Fruit fly (Drosophila melanogaster): ENCODE measurements around the gene frc.

frc gene

DNA sequence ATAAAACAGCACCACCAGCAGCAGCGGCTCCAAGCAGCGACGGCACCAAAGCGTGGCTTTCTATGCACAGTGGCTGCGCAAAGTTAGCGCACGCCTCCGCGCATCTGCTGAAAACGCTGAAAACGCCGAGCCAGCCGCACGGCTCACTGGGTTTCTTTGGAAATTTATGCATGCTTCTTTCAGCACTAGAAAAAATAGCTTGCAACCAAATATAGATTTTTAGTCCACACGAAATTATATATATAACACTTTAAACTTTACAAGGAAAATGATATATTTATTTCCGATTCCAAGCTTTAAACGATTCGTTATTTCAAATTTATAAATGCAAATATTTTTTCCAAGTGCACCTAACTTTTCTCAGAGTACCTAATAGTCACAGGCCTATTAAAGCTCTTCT, 28.3 kb downstream of the frc start (continued):
- TF ChIP-seq CG17186 (GFP tag; optimal IDR thresholded peaks at IDR 0.05) (no peak), Trl (optimal IDR thresholded peaks at IDR 0.05) (no peak), Trl (GFP tag; optimal IDR thresholded peaks at IDR 0.05) (no peak), Side (GFP tag; optimal IDR thresholded peaks at IDR 0.05) (no peak), H15 (GFP tag; IDR thresholded peaks at IDR 0.05) (no peak), corto (GFP tag; optimal IDR thresholded peaks at IDR 0.05) (no peak), Scr (GFP tag; IDR thresholded peaks at IDR 0.05; ENCODE audit: partially characterized antibody) (no peak), lola (GFP tag; optimal IDR thresholded peaks at IDR 0.05) (peak in 1 of 3 experiments; percentile 63), CG1792 (GFP tag; optimal IDR thresholded peaks at IDR 0.05) (no peak), zen2 (GFP tag; IDR thresholded peaks at IDR 0.05; ENCODE audit: partially characterized antibody) (no peak), Stat92E (GFP tag; optimal IDR thresholded peaks at IDR 0.05) (no peak), CG7745 (tag; optimal IDR thresholded peaks at IDR 0.05) (no peak), nmo (GFP tag; optimal IDR thresholded peaks at IDR 0.05) (peak; percentile 56), repo (GFP tag; optimal IDR thresholded peaks at IDR 0.05) (no peak), mam (GFP tag; optimal IDR thresholded peaks at IDR 0.05) (no peak), stc (GFP tag; IDR thresholded peaks at IDR 0.05) (no peak), CG2129 (GFP tag; IDR thresholded peaks at IDR 0.05; ENCODE audit: partially characterized antibody) (no peak), kah (GFP tag; optimal IDR thresholded peaks at IDR 0.05) (no peak), Hr39 (optimal IDR thresholded peaks at IDR 0.05) (no peak), Nf-YA (GFP tag; IDR thresholded peaks at IDR 0.05) (no peak), Dfd (GFP tag; optimal IDR thresholded peaks at IDR 0.05) (no peak), CG14667 (GFP tag; IDR thresholded peaks at IDR 0.05) (no peak), CG18764 (GFP tag; optimal IDR thresholded peaks at IDR 0.05) (no peak), psq (GFP tag; optimal IDR thresholded peaks at IDR 0.05) (no peak), GATAe (GFP tag; conservative IDR thresholded peaks at IDR 0.05) (no peak), unpg (GFP tag; optimal IDR thresholded peaks at IDR 0.05) (peak; percentile 43), fd102C (GFP tag; optimal IDR thresholded peaks at IDR 0.05) (no peak), MESR4 (GFP tag; optimal IDR thresholded peaks at IDR 0.05) (no peak), unc-4 (GFP tag; IDR thresholded peaks at IDR 0.05; ENCODE audit: partially characterized antibody) (no peak), wek (GFP tag; optimal IDR thresholded peaks at IDR 0.05) (no peak), CG14860 (GFP tag; IDR thresholded peaks at IDR 0.05; ENCODE audit: partially characterized antibody) (no peak), CG43689 (GFP tag; IDR thresholded peaks at IDR 0.05) (no peak), slou (GFP tag; optimal IDR thresholded peaks at IDR 0.05) (no peak), CG16779 (GFP tag; IDR thresholded peaks at IDR 0.05) (0 out of 2 replicates have a peak, but pooled peaks have one; percentile 39), eyg (GFP tag; optimal IDR thresholded peaks at IDR 0.05) (no peak), CG12769 (tag; optimal IDR thresholded peaks at IDR 0.05) (no peak), Sry-β (GFP tag; optimal IDR thresholded peaks at IDR 0.05) (no peak), Awh (GFP tag; IDR thresholded peaks at IDR 0.05) (no peak), CG16813 (GFP tag; IDR thresholded peaks at IDR 0.05; ENCODE audit: partially characterized antibody) (no peak), CG13296 (GFP tag; optimal IDR thresholded peaks at IDR 0.05) (no peak), CG6254 (GFP tag; optimal IDR thresholded peaks at IDR 0.05) (peak; percentile 66), grau (tag; optimal IDR thresholded peaks at IDR 0.05) (peak; percentile 54), CG6689 (GFP tag; IDR thresholded peaks at IDR 0.05) (no peak), Doc3 (GFP tag; IDR thresholded peaks at IDR 0.05; ENCODE audit: partially characterized antibody) (no peak), da (GFP tag; optimal IDR thresholded peaks at IDR 0.05) (no peak), CG3726 (GFP tag; IDR thresholded peaks at IDR 0.05) (no peak), Hr78 (GFP tag; optimal IDR thresholded peaks at IDR 0.05) (no peak), rib (GFP tag; IDR thresholded peaks at IDR 0.05) (no peak), gcm2 (GFP tag; optimal IDR thresholded peaks at IDR 0.05) (no peak), CG8359 (GFP tag; optimal IDR thresholded peaks at IDR 0.05; ENCODE audit: borderline replicate concordance) (no peak), CG15696 (tag; optimal IDR thresholded peaks at IDR 0.05) (no peak)
